Worm (Caenorhabditis elegans) whole organism, midembryonic: ENCODE data around the gene dyf-7.

Experiments
- T22C8.4 ChIP-seq: fragments of 200-800 bp; sonication (Bioruptor generic); IDR thresholded peaks from 2 replicates; pipeline ENCODE4 v1.3.6; 2022; ENCODE audit warnings: missing genetic modification characterization, missing compliant biosample characterization
- cog-1 ChIP-seq: sonication (generic microtip); optimal IDR thresholded peaks from 2 replicates; lab custom pipeline; 2016; ENCODE audit warnings: missing genetic modification characterization, missing compliant biosample characterization
- flt-1 ChIP-seq: fragments of 200-800 bp; sonication (Bioruptor generic); IDR thresholded peaks from 2 replicates; pipeline ENCODE4 v1.3.6; 2022; ENCODE audit warnings: missing genetic modification characterization, missing compliant biosample characterization
- klf-2 ChIP-seq: fragments of 200-800 bp; sonication (Bioruptor generic); conservative IDR thresholded peaks from 2 replicates; pipeline ENCODE4 v1.3.6; 2022; ENCODE audit warnings: missing genetic modification reagents, missing genetic modification characterization, missing compliant biosample characterization
- med-1 ChIP-seq: sonication (generic microtip); optimal IDR thresholded peaks from 2 replicates; lab custom pipeline; 2017; ENCODE audit warnings: missing genetic modification characterization, mild to moderate bottlenecking, missing compliant biosample characterization, antibody characterized with exemption, missing genetic modification reagents; ENCODE audit not compliant: insufficient read depth
- ref-1 ChIP-seq: fragments of 200-800 bp; sonication (Bioruptor generic); conservative IDR thresholded peaks from 2 replicates; pipeline ENCODE4 v1.3.6; 2022; ENCODE audit warnings: missing genetic modification reagents, missing genetic modification characterization, missing compliant biosample characterization
- tab-1 ChIP-seq: fragments of 200-800 bp; sonication (Bioruptor generic); IDR thresholded peaks from 2 replicates; pipeline ENCODE4 v1.3.6; 2022; ENCODE audit warnings: missing genetic modification characterization, missing compliant biosample characterization
- ztf-23 ChIP-seq: fragments of 200-800 bp; sonication (Bioruptor generic); IDR thresholded peaks from 2 replicates; pipeline ENCODE4 v1.3.6; 2022; ENCODE audit warnings: missing genetic modification reagents, missing genetic modification characterization, missing compliant biosample characterization
- ztf-29 ChIP-seq: fragments of 200-800 bp; sonication (Bioruptor generic); IDR thresholded peaks from 2 replicates; pipeline ENCODE4 v1.3.6; 2022; ENCODE audit warnings: missing genetic modification reagents, missing genetic modification characterization, missing compliant biosample characterization

DNA sequence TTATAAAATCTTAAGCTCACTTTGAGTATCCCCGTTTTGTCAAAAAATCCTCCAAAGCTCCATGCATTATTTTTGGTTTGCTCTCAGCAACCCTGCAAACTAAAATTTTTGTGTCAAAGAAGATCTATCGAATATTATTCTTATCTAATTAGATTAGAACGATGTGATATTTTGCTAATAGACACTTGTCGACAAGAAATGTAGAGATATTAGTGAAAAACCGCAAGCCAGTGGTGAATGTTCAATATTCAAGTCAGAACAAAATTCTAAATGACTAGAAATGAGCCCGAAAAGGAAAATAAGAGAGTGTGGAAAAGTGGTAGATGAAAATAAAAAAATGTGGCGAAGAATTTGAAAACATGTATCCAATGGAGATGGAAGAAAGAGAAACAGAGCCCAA is 23.7 kb upstream of the dyf-7 start, which contains the start of gene C43C3.4:
- TF ChIP-seq ztf-29 (GFP tag; lab: Robert Waterston, UW) (no peak), ref-1 (no peak), flt-1 (GFP tag; lab: Robert Waterston, UW) (no peak), med-1 (GFP tag; lab: Kevin White, UChicago) (no peak), klf-2 (GFP tag; lab: Robert Waterston, UW) (no peak), ztf-23 (GFP tag; lab: Robert Waterston, UW) (no peak), T22C8.4 (GFP tag; lab: Robert Waterston, UW) (no peak), cog-1 (no peak), tab-1 (no peak)
